Worm (Caenorhabditis elegans) whole organism, L2 larva: ENCODE data around the gene mam-4.

Experiments
- Y55F3AM.14 ChIP-seq: fragments of 200-800 bp; sonication (Bioruptor generic); optimal IDR thresholded peaks from 2 replicates; lab custom pipeline; 2018; ENCODE audit warnings: mild to moderate bottlenecking, missing genetic modification characterization, missing compliant biosample characterization
- ZK546.5 ChIP-seq: sonication (generic microtip); optimal IDR thresholded peaks from 2 replicates; lab custom pipeline; 2017; ENCODE audit warnings: missing biosample characterization, missing genetic modification characterization
- aly-2 ChIP-seq: fragments of 150-350 bp; optimal IDR thresholded peaks from 2 replicates; lab custom pipeline; 2014; ENCODE audit warnings: missing biosample characterization, missing genetic modification characterization
- ama-1 ChIP-seq: fragments of 150-350 bp; optimal IDR thresholded peaks from 2 replicates; lab custom pipeline; 2018; ENCODE audit warnings: inconsistent platforms
- ceh-16 ChIP-seq: fragments of 150-350 bp; optimal IDR thresholded peaks from 2 replicates; lab custom pipeline; 2014; ENCODE audit warnings: missing biosample characterization, missing genetic modification characterization
- crh-2 ChIP-seq: sonication (generic microtip); optimal IDR thresholded peaks from 2 replicates; lab custom pipeline; 2017; ENCODE audit warnings: missing biosample characterization, missing genetic modification characterization
- egl-27 ChIP-seq: sonication (generic microtip); optimal IDR thresholded peaks from 3 replicates; lab custom pipeline; 2017; ENCODE audit warnings: missing biosample characterization, missing genetic modification reagents, missing genetic modification characterization
- elt-1 ChIP-seq: fragments of 150-350 bp; optimal IDR thresholded peaks from 2 replicates; lab custom pipeline; 2014; ENCODE audit warnings: missing biosample characterization, missing genetic modification characterization
- elt-3 ChIP-seq: sonication (generic microtip); optimal IDR thresholded peaks from 2 replicates; lab custom pipeline; 2017; ENCODE audit warnings: missing biosample characterization, missing genetic modification characterization
- fos-1 ChIP-seq: fragments of 150-350 bp; optimal IDR thresholded peaks from 2 replicates; lab custom pipeline; 2014; ENCODE audit warnings: missing biosample characterization, missing genetic modification characterization
- gmeb-1 ChIP-seq: fragments of 150-350 bp; optimal IDR thresholded peaks from 2 replicates; lab custom pipeline; 2014; ENCODE audit warnings: missing biosample characterization, missing genetic modification characterization
- lin-13 ChIP-seq: fragments of 150-350 bp; optimal IDR thresholded peaks from 2 replicates; lab custom pipeline; 2014; ENCODE audit warnings: missing biosample characterization, missing genetic modification reagents, missing genetic modification characterization
- lin-39 ChIP-seq: fragments of 150-350 bp; optimal IDR thresholded peaks from 2 replicates; lab custom pipeline; 2014; ENCODE audit warnings: missing biosample characterization, missing genetic modification reagents, missing genetic modification characterization
- lsy-2 ChIP-seq, 2 experiments: fragments of 150-350 bp in 1 of 2; sonication (generic microtip) in 1 of 2; optimal IDR thresholded peaks; 2 replicates each; lab custom pipeline; 2014 to 2017; ENCODE audit warnings: missing biosample characterization in 2 of 2, missing genetic modification characterization in 2 of 2
- mbf-1 ChIP-seq: sonication (generic microtip); optimal IDR thresholded peaks from 2 replicates; lab custom pipeline; 2017; ENCODE audit warnings: missing biosample characterization, missing genetic modification characterization
- mdl-1 ChIP-seq, 2 experiments: fragments of 150-350 bp in 1 of 2; sonication (generic microtip) in 1 of 2; optimal IDR thresholded peaks; 2 replicates each; lab custom pipeline; 2017; ENCODE audit warnings: missing biosample characterization in 2 of 2, missing genetic modification characterization in 2 of 2
- nhr-10 ChIP-seq: sonication (generic microtip); optimal IDR thresholded peaks from 2 replicates; lab custom pipeline; 2017; ENCODE audit warnings: missing biosample characterization, missing genetic modification characterization
- nhr-11 ChIP-seq: fragments of 150-350 bp; optimal IDR thresholded peaks from 2 replicates; lab custom pipeline; 2014; ENCODE audit warnings: missing biosample characterization, missing genetic modification characterization
- nhr-12 ChIP-seq: fragments of 150-350 bp; optimal IDR thresholded peaks from 2 replicates; lab custom pipeline; 2014; ENCODE audit warnings: missing biosample characterization, missing genetic modification characterization
- nhr-129 ChIP-seq: fragments of 150-350 bp; optimal IDR thresholded peaks from 2 replicates; lab custom pipeline; 2014; ENCODE audit warnings: missing biosample characterization, missing genetic modification characterization
- nhr-23 ChIP-seq: fragments of 150-350 bp; optimal IDR thresholded peaks from 2 replicates; lab custom pipeline; 2014; ENCODE audit warnings: missing biosample characterization, missing genetic modification reagents, missing genetic modification characterization
- nhr-237 ChIP-seq: fragments of 150-350 bp; optimal IDR thresholded peaks from 2 replicates; lab custom pipeline; 2014; ENCODE audit warnings: missing biosample characterization, missing genetic modification characterization
- nhr-6 ChIP-seq: fragments of 150-350 bp; optimal IDR thresholded peaks from 2 replicates; lab custom pipeline; 2014; ENCODE audit warnings: missing biosample characterization, missing genetic modification characterization
- skn-1 ChIP-seq: sonication (generic microtip); optimal IDR thresholded peaks from 2 replicates; lab custom pipeline; 2017; ENCODE audit warnings: missing biosample characterization, missing genetic modification characterization
- sma-9 ChIP-seq, 2 experiments: fragments of 150-350 bp in 1 of 2; sonication (generic microtip) in 1 of 2; optimal IDR thresholded peaks; 2 replicates each; lab custom pipeline; 2014 to 2016; ENCODE audit warnings: missing genetic modification characterization in 2 of 2, mild to moderate bottlenecking in 1 of 2, missing biosample characterization in 1 of 2, missing compliant biosample characterization in 1 of 2, missing genetic modification reagents in 1 of 2, moderate library complexity in 1 of 2
- snpc-4 ChIP-seq: fragments of 150-350 bp; optimal IDR thresholded peaks from 2 replicates; lab custom pipeline; 2014; ENCODE audit warnings: missing biosample characterization, missing genetic modification characterization
- unc-55 ChIP-seq: fragments of 150-350 bp; sonication (generic microtip); optimal IDR thresholded peaks from 3 replicates; lab custom pipeline; 2014; ENCODE audit warnings: missing biosample characterization, missing genetic modification reagents, missing genetic modification characterization
- unc-62 ChIP-seq: fragments of 150-350 bp; optimal IDR thresholded peaks from 2 replicates; lab custom pipeline; 2014; ENCODE audit warnings: missing biosample characterization, missing genetic modification reagents, missing genetic modification characterization
- ztf-11 ChIP-seq: sonication (generic microtip); optimal IDR thresholded peaks from 2 replicates; lab custom pipeline; 2017; ENCODE audit warnings: missing biosample characterization, missing genetic modification characterization
- ztf-4 ChIP-seq: fragments of 150-350 bp; optimal IDR thresholded peaks from 2 replicates; lab custom pipeline; 2014; ENCODE audit warnings: missing biosample characterization, missing genetic modification characterization

Gene mam-4

ce11 chrV:11209452-11210188, 38.3 kb upstream of the mam-4 start:
- no peak for TF ChIP-seq skn-1
- TF ChIP-seq mdl-1 (tag; optimal IDR thresholded peaks at IDR 0.05; lab: Kevin White, UChicago): no peak
- TF ChIP-seq unc-62 (GFP tag; lab: Kevin White, UChicago): no peak
- no peak for TF ChIP-seq lin-39

- TF ChIP-seq elt-1 (tag; lab: Kevin White, UChicago) (no peak), ztf-11 (tag; lab: Kevin White, UChicago) (no peak), nhr-23 (tag; lab: Kevin White, UChicago) (no peak), lin-13 (GFP tag; lab: Kevin White, UChicago) (no peak)
Observed at ce11 chrV:11211323-11211722, 36.6 kb upstream of the mam-4 start.

ce11 chrV:11214569-11214968, 33.4 kb upstream of the mam-4 start:
- TF ChIP-seq mbf-1 (tag; lab: Kevin White, UChicago): no peak
- no peak for TF ChIP-seq ama-1 (lab: Kevin White, UChicago)
- TF ChIP-seq aly-2: no peak

- TF ChIP-seq nhr-6 (tag; lab: Kevin White, UChicago) (no peak), nhr-10 (tag; lab: Kevin White, UChicago) (no peak), ZK546.5 (no peak), ama-1 (lab: Kevin White, UChicago) (no peak), nhr-129 (tag; lab: Kevin White, UChicago) (no peak), nhr-12 (tag; lab: Kevin White, UChicago) (no peak), elt-3 (tag; lab: Kevin White, UChicago) (no peak), Y55F3AM.14 (GFP tag; lab: Kevin White, UChicago) (no peak)
Observed at ce11 chrV:11216137-11216536, 31.8 kb upstream of the mam-4 start.

ce11 chrV:11217394-11217793, 30.6 kb upstream of the mam-4 start, which contains the start of gene cyp-29A2:
Gene cyp-29A2, plus strand, starts transcription at chrV:11217583.
- TF ChIP-seq egl-27 (no peak), crh-2 (tag; lab: Kevin White, UChicago) (peak; percentile 28), gmeb-1 (tag; lab: Kevin White, UChicago) (peak; percentile 23), sma-9 (GFP tag; optimal IDR thresholded peaks at IDR 0.05; lab: Kevin White, UChicago) (peak; percentile 24), sma-9 (tag; optimal IDR thresholded peaks at IDR 0.05; lab: Kevin White, UChicago) (no peak), nhr-129 (tag; lab: Kevin White, UChicago) (peak; percentile 34)

- no peak for TF ChIP-seq ztf-4 (tag; lab: Kevin White, UChicago)
- TF ChIP-seq ceh-16 (tag; lab: Kevin White, UChicago): no peak
Observed at ce11 chrV:11220415-11220814, 27.5 kb upstream of the mam-4 start.

ce11 chrV:11220936-11221335, 27.0 kb upstream of the mam-4 start, which contains the start of gene T19B10.2:
Gene T19B10.2, plus strand, starts transcription at chrV:11221302.
- TF ChIP-seq elt-1 (tag; lab: Kevin White, UChicago): peak; percentile 87
- no peak for TF ChIP-seq unc-62 (GFP tag; lab: Kevin White, UChicago)

ce11 chrV:11223698-11224097, 24.2 kb upstream of the mam-4 start:
- TF ChIP-seq nhr-11 (tag; lab: Kevin White, UChicago) (no peak), snpc-4 (tag; lab: Kevin White, UChicago) (no peak), lsy-2 (tag; optimal IDR thresholded peaks at IDR 0.05; lab: Kevin White, UChicago) (no peak), ztf-11 (tag; lab: Kevin White, UChicago) (no peak), unc-55 (GFP tag; lab: Kevin White, UChicago) (no peak), nhr-237 (no peak), fos-1 (tag; lab: Kevin White, UChicago) (no peak)
